Fruit fly (Drosophila melanogaster) whole organism, pupa: Measurements from ENCODE around the gene CG33640.

ENCODE experiments used
- CG10348 ChIP-seq: fragments of 200-800 bp; sonication (Bioruptor generic); IDR thresholded peaks from 2 replicates; pipeline ENCODE4 v1.3.6; 2022; ENCODE audit warnings: missing biosample characterization, missing genetic modification characterization
- CG12605 ChIP-seq: fragments of 200-800 bp; sonication (Bioruptor generic); IDR thresholded peaks from 2 replicates; pipeline ENCODE4 v1.3.6; 2022; ENCODE audit warnings: missing biosample characterization, missing genetic modification characterization
- CG13204 ChIP-seq: fragments of 200-800 bp; sonication (Bioruptor generic); optimal IDR thresholded peaks from 2 replicates; lab custom pipeline; 2018; ENCODE audit warnings: missing biosample characterization, mild to moderate bottlenecking, missing genetic modification characterization, moderate library complexity
- CG14655 ChIP-seq: fragments of 200-800 bp; sonication (Bioruptor generic); optimal IDR thresholded peaks from 3 replicates; lab custom pipeline; 2017; ENCODE audit warnings: mild to moderate bottlenecking, missing biosample characterization, missing genetic modification reagents, missing genetic modification characterization
- CG15710 ChIP-seq: fragments of 200-800 bp; sonication (Bioruptor generic); optimal IDR thresholded peaks from 2 replicates; lab custom pipeline; 2018; ENCODE audit warnings: missing biosample characterization, mild to moderate bottlenecking, missing genetic modification characterization, moderate library complexity
- CG17806 ChIP-seq: fragments of 200-800 bp; sonication (Bioruptor generic); optimal IDR thresholded peaks from 2 replicates; lab custom pipeline; 2018; ENCODE audit warnings: missing biosample characterization, mild to moderate bottlenecking, missing genetic modification characterization, moderate library complexity
- CG32121 ChIP-seq: fragments of 200-800 bp; sonication (Bioruptor generic); IDR thresholded peaks from 2 replicates; pipeline ENCODE4 v1.3.6; 2022; ENCODE audit warnings: missing biosample characterization, missing genetic modification characterization
- CG34367 ChIP-seq: fragments of 200-800 bp; sonication (Bioruptor generic); optimal IDR thresholded peaks from 2 replicates; lab custom pipeline; 2018; ENCODE audit warnings: missing biosample characterization, mild to moderate bottlenecking, missing genetic modification characterization
- CG4496 ChIP-seq: fragments of 200-800 bp; sonication (Bioruptor generic); IDR thresholded peaks from 3 replicates; pipeline ENCODE4 v1.3.6; 2022; ENCODE audit warnings: missing biosample characterization, missing genetic modification characterization
- CG8159 ChIP-seq: fragments of 200-800 bp; sonication (Bioruptor generic); optimal IDR thresholded peaks from 3 replicates; lab custom pipeline; 2018; ENCODE audit warnings: missing biosample characterization, mild to moderate bottlenecking, missing genetic modification characterization, moderate library complexity
- CG8301 ChIP-seq: fragments of 200-800 bp; sonication (Bioruptor generic); optimal IDR thresholded peaks from 2 replicates; lab custom pipeline; 2018; ENCODE audit warnings: missing biosample characterization, mild to moderate bottlenecking, missing genetic modification characterization
- CG9948 ChIP-seq: fragments of 200-800 bp; sonication (Bioruptor generic); optimal IDR thresholded peaks from 2 replicates; lab custom pipeline; 2018; ENCODE audit warnings: missing biosample characterization, mild to moderate bottlenecking, missing genetic modification characterization, moderate library complexity
- D1 ChIP-seq: fragments of 200-800 bp; sonication (Bioruptor generic); optimal IDR thresholded peaks from 2 replicates; lab custom pipeline; 2018; ENCODE audit warnings: missing biosample characterization, mild to moderate bottlenecking, missing genetic modification characterization, moderate library complexity
- EcR ChIP-seq: fragments of 200-800 bp; sonication (Bioruptor generic); optimal IDR thresholded peaks from 3 replicates; lab custom pipeline; 2019; ENCODE audit warnings: missing biosample characterization, missing genetic modification characterization, mild to moderate bottlenecking, moderate library complexity, missing genetic modification reagents
- Ets98B ChIP-seq: fragments of 200-800 bp; sonication (Bioruptor generic); IDR thresholded peaks from 2 replicates; pipeline ENCODE4 v1.3.6; 2022; ENCODE audit warnings: missing biosample characterization, missing genetic modification characterization
- Pif1A ChIP-seq: fragments of 200-800 bp; sonication (Bioruptor generic); optimal IDR thresholded peaks from 3 replicates; lab custom pipeline; 2016; ENCODE audit warnings: missing biosample characterization, missing genetic modification characterization
- Pif1B ChIP-seq: fragments of 200-800 bp; sonication (Bioruptor generic); optimal IDR thresholded peaks from 3 replicates; lab custom pipeline; 2016; ENCODE audit warnings: missing biosample characterization, missing genetic modification characterization
- Snoo ChIP-seq: fragments of 200-800 bp; sonication (Bioruptor generic); optimal IDR thresholded peaks from 3 replicates; lab custom pipeline; 2017; ENCODE audit warnings: missing biosample characterization, mild to moderate bottlenecking, missing genetic modification characterization, inconsistent platforms
- fd96Ca ChIP-seq: fragments of 200-800 bp; sonication (Bioruptor generic); IDR thresholded peaks from 3 replicates; pipeline ENCODE4 v1.3.6; 2022; ENCODE audit warnings: missing biosample characterization, missing genetic modification characterization
- gl ChIP-seq: fragments of 200-800 bp; sonication (Bioruptor generic); optimal IDR thresholded peaks from 2 replicates; lab custom pipeline; 2018; ENCODE audit warnings: missing biosample characterization, mild to moderate bottlenecking, missing genetic modification characterization
- rn ChIP-seq: fragments of 200-800 bp; sonication (Bioruptor generic); IDR thresholded peaks from 2 replicates; pipeline ENCODE4 v1.3.6; 2022; ENCODE audit warnings: missing biosample characterization, missing genetic modification characterization

Gene CG33640

DNA sequence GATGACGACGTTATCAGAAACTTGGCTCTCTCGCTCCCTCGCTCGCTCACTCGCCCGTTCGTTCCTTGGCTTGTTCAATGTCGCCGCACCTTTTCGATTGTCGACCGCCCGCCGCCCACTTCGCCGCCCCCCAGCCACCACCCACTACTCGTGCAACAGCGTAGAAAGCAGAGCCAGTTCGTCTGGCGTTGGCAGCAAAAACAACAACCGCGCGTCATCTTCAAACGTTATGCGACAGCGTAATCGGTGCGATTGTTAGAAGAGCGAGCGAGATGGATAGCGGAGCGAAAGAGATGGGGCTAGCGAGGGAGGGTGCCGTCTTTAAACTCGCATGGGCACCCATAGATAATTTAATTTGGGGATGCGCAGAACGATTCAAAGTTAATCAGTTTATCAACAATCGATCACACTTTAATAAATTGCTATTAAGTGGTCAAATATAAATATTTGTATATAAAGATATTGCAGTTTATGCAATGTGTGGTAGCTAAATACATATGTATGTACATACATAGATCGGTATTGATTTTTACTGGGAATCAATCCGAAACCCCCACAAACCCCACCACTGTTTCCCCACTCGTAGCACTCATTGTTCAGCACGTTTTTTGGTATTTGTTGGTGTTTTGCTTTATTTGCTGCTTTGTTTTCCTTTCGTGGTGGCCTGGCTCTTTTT, 13.2 kb upstream of the CG33640 start:
- TF ChIP-seq CG12605 (GFP tag; lab: Robert Waterston, UW) = 0 out of 2 replicates have a peak, but pooled peaks have one; percentile 13
- peak; percentile 53; the same call in 1 of the 2 replicates for TF ChIP-seq CG10348 (GFP tag; lab: Robert Waterston, UW)
- peak; percentile 83 for TF ChIP-seq CG13204 (GFP tag; lab: Kevin White, UChicago)
- TF ChIP-seq Ets98B (GFP tag; lab: Robert Waterston, UW) = peak; percentile 7
- TF ChIP-seq CG9948 (tag; lab: Kevin White, UChicago) = no peak
- TF ChIP-seq CG32121 (GFP tag; lab: Robert Waterston, UW) = peak; percentile 38
- peak; percentile 16 for TF ChIP-seq CG8301
- peak; percentile 78 for TF ChIP-seq Snoo
- TF ChIP-seq CG4496 = peak; percentile 2; the same call in 1 of the 3 replicates
- TF ChIP-seq CG15710 (tag; lab: Kevin White, UChicago) = peak; percentile 39
- TF ChIP-seq CG14655 = peak; percentile 18
- TF ChIP-seq EcR (GFP tag; lab: Kevin White, UChicago) = peak; percentile 86
- no peak for TF ChIP-seq CG8159 (tag; lab: Kevin White, UChicago)
- TF ChIP-seq D1 = no peak
- TF ChIP-seq fd96Ca (GFP tag; lab: Robert Waterston, UW) = peak; percentile 52; the same call in 2 of the 3 replicates

- TF ChIP-seq fd96Ca (GFP tag; lab: Robert Waterston, UW) (no peak), CG8301 (peak; percentile 7), CG14655 (peak; percentile 0), D1 (no peak), CG4496 (peak; percentile 42; the same call in 2 of the 3 replicates), Pif1A (GFP tag; lab: Kevin White, UChicago) (peak; percentile 72), CG32121 (GFP tag; lab: Robert Waterston, UW) (peak; percentile 21; the same call in 1 of the 2 replicates), CG17806 (peak; percentile 54), CG8159 (tag; lab: Kevin White, UChicago) (peak; percentile 34), Ets98B (GFP tag; lab: Robert Waterston, UW) (peak; percentile 56)
- TF ChIP-seq, all 21 proteins: peak for 8
Measured at dm6 chr2L:13514945-13515687, 12.5 kb upstream of the CG33640 start.

DNA sequence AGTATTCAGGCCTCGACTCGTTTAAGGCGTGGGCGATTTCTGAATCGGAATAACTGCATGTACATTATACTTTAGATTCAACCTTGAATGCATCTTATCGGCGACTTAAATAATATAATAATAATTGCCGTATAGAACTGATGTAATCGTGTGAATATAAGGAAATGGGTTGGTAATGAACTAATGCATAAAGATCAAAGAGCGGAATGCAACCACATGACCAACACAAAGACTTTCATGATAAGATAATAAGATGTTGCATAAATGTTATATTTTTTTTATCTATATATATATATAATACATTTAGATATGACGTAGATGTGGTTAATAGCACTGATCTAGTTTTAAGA, 12.0 kb upstream of the CG33640 start:
- TF ChIP-seq CG14655 (no peak), Ets98B (GFP tag; lab: Robert Waterston, UW) (no peak), CG17806 (no peak), CG8301 (no peak), fd96Ca (GFP tag; lab: Robert Waterston, UW) (no peak), CG32121 (GFP tag; lab: Robert Waterston, UW) (no peak), Pif1A (GFP tag; lab: Kevin White, UChicago) (no peak), CG15710 (tag; lab: Kevin White, UChicago) (no peak), CG8159 (tag; lab: Kevin White, UChicago) (no peak), CG9948 (tag; lab: Kevin White, UChicago) (no peak), gl (no peak), CG34367 (tag; lab: Kevin White, UChicago) (no peak), Snoo (no peak), CG13204 (GFP tag; lab: Kevin White, UChicago) (no peak), CG4496 (no peak), rn (GFP tag; lab: Robert Waterston, UW) (no peak), D1 (no peak), CG10348 (GFP tag; lab: Robert Waterston, UW) (no peak), EcR (GFP tag; lab: Kevin White, UChicago) (no peak)
- TF ChIP-seq, all 21 proteins: peak for 0

DNA sequence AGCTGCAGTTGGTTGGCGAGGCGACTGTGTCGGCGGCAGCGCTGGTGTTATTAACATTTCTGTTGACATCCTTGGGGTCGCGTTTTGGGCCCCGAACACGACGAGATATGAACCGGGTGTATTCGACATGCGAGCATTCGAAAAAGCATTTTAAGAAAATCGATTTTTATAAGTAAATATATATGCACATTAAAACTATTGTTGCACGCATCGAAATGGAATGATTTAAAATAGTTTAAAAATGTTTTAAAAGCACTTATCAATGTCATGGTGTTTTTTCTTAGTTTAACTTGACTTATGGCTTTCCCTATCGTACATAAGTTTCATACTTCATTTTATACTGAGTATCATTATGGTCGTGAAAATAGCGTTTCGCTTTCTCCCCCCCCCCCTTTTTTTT, 5.8 kb upstream of the CG33640 start:
- TF ChIP-seq CG8301 (no peak), D1 (no peak), Snoo (no peak), Ets98B (GFP tag; lab: Robert Waterston, UW) (no peak), CG8159 (tag; lab: Kevin White, UChicago) (no peak), Pif1A (GFP tag; lab: Kevin White, UChicago) (no peak), EcR (GFP tag; lab: Kevin White, UChicago) (no peak), CG12605 (GFP tag; lab: Robert Waterston, UW) (no peak), rn (GFP tag; lab: Robert Waterston, UW) (no peak), CG10348 (GFP tag; lab: Robert Waterston, UW) (no peak), CG14655 (no peak), CG17806 (no peak), CG15710 (tag; lab: Kevin White, UChicago) (no peak), gl (no peak), CG32121 (GFP tag; lab: Robert Waterston, UW) (no peak), CG4496 (no peak), CG34367 (tag; lab: Kevin White, UChicago) (no peak)

DNA sequence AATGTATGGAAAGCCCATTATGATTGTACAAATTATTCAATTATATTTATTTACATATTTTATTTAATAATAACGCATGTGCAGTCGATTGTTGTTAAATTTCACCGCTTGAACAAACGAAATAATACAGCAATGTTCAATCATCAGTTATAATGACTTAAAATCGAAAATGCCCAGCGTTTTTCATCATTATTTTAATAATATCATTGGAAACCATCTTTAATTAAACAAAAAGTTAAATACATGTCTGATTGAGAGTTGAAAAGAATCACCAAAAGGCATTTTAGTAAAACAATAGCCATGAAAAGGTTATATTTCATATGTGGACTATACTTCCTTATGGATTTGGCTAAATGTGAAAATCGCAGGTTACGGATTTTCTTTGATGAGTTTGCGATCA, 1.1 kb downstream of the CG33640 start, which contains the start of gene CG33641:
TSS of gene CG33641 (plus strand) at position 301 of the 400 bp plus-strand sequence.
- TF ChIP-seq CG8159 (tag; lab: Kevin White, UChicago) = no peak
- TF ChIP-seq Pif1A (GFP tag; lab: Kevin White, UChicago) = no peak
- no peak for TF ChIP-seq gl
- no peak for TF ChIP-seq CG8301
- TF ChIP-seq fd96Ca (GFP tag; lab: Robert Waterston, UW) = no peak
- no peak for TF ChIP-seq CG13204 (GFP tag; lab: Kevin White, UChicago)
- TF ChIP-seq Snoo = no peak
- no peak for TF ChIP-seq Pif1B (GFP tag; lab: Kevin White, UChicago)
- TF ChIP-seq CG9948 (tag; lab: Kevin White, UChicago) = no peak
- no peak for TF ChIP-seq CG10348 (GFP tag; lab: Robert Waterston, UW)
- no peak for TF ChIP-seq Ets98B (GFP tag; lab: Robert Waterston, UW)
- TF ChIP-seq EcR (GFP tag; lab: Kevin White, UChicago) = no peak
- TF ChIP-seq CG32121 (GFP tag; lab: Robert Waterston, UW) = no peak
- TF ChIP-seq CG15710 (tag; lab: Kevin White, UChicago) = no peak
- no peak for TF ChIP-seq CG14655
- TF ChIP-seq CG4496 = no peak
